Fruit fly (Drosophila melanogaster) whole organism, pupa: Measurements from ENCODE around the gene CG31441.

Experiments used
- CG10348 ChIP-seq: fragments of 200-800 bp; sonication (Bioruptor generic); IDR thresholded peaks from 2 replicates; pipeline ENCODE4 v1.3.6; 2022; ENCODE audit warnings: missing biosample characterization, missing genetic modification characterization
- CG12605 ChIP-seq: fragments of 200-800 bp; sonication (Bioruptor generic); IDR thresholded peaks from 2 replicates; pipeline ENCODE4 v1.3.6; 2022; ENCODE audit warnings: missing biosample characterization, missing genetic modification characterization
- CG13204 ChIP-seq: fragments of 200-800 bp; sonication (Bioruptor generic); optimal IDR thresholded peaks from 2 replicates; lab custom pipeline; 2018; ENCODE audit warnings: missing biosample characterization, mild to moderate bottlenecking, missing genetic modification characterization, moderate library complexity
- CG14655 ChIP-seq: fragments of 200-800 bp; sonication (Bioruptor generic); optimal IDR thresholded peaks from 3 replicates; lab custom pipeline; 2017; ENCODE audit warnings: mild to moderate bottlenecking, missing biosample characterization, missing genetic modification reagents, missing genetic modification characterization
- CG15710 ChIP-seq: fragments of 200-800 bp; sonication (Bioruptor generic); optimal IDR thresholded peaks from 2 replicates; lab custom pipeline; 2018; ENCODE audit warnings: missing biosample characterization, mild to moderate bottlenecking, missing genetic modification characterization, moderate library complexity
- CG17806 ChIP-seq: fragments of 200-800 bp; sonication (Bioruptor generic); optimal IDR thresholded peaks from 2 replicates; lab custom pipeline; 2018; ENCODE audit warnings: missing biosample characterization, mild to moderate bottlenecking, missing genetic modification characterization, moderate library complexity
- CG32121 ChIP-seq: fragments of 200-800 bp; sonication (Bioruptor generic); IDR thresholded peaks from 2 replicates; pipeline ENCODE4 v1.3.6; 2022; ENCODE audit warnings: missing biosample characterization, missing genetic modification characterization
- CG34367 ChIP-seq: fragments of 200-800 bp; sonication (Bioruptor generic); optimal IDR thresholded peaks from 2 replicates; lab custom pipeline; 2018; ENCODE audit warnings: missing biosample characterization, mild to moderate bottlenecking, missing genetic modification characterization
- CG4496 ChIP-seq: fragments of 200-800 bp; sonication (Bioruptor generic); IDR thresholded peaks from 3 replicates; pipeline ENCODE4 v1.3.6; 2022; ENCODE audit warnings: missing biosample characterization, missing genetic modification characterization
- CG8159 ChIP-seq: fragments of 200-800 bp; sonication (Bioruptor generic); optimal IDR thresholded peaks from 3 replicates; lab custom pipeline; 2018; ENCODE audit warnings: missing biosample characterization, mild to moderate bottlenecking, missing genetic modification characterization, moderate library complexity
- CG8301 ChIP-seq: fragments of 200-800 bp; sonication (Bioruptor generic); optimal IDR thresholded peaks from 2 replicates; lab custom pipeline; 2018; ENCODE audit warnings: missing biosample characterization, mild to moderate bottlenecking, missing genetic modification characterization
- CG9948 ChIP-seq: fragments of 200-800 bp; sonication (Bioruptor generic); optimal IDR thresholded peaks from 2 replicates; lab custom pipeline; 2018; ENCODE audit warnings: missing biosample characterization, mild to moderate bottlenecking, missing genetic modification characterization, moderate library complexity
- D1 ChIP-seq: fragments of 200-800 bp; sonication (Bioruptor generic); optimal IDR thresholded peaks from 2 replicates; lab custom pipeline; 2018; ENCODE audit warnings: missing biosample characterization, mild to moderate bottlenecking, missing genetic modification characterization, moderate library complexity
- EcR ChIP-seq: fragments of 200-800 bp; sonication (Bioruptor generic); optimal IDR thresholded peaks from 3 replicates; lab custom pipeline; 2019; ENCODE audit warnings: missing biosample characterization, missing genetic modification characterization, mild to moderate bottlenecking, moderate library complexity, missing genetic modification reagents
- Ets98B ChIP-seq: fragments of 200-800 bp; sonication (Bioruptor generic); IDR thresholded peaks from 2 replicates; pipeline ENCODE4 v1.3.6; 2022; ENCODE audit warnings: missing biosample characterization, missing genetic modification characterization
- Pif1A ChIP-seq: fragments of 200-800 bp; sonication (Bioruptor generic); optimal IDR thresholded peaks from 3 replicates; lab custom pipeline; 2016; ENCODE audit warnings: missing biosample characterization, missing genetic modification characterization
- Pif1B ChIP-seq: fragments of 200-800 bp; sonication (Bioruptor generic); optimal IDR thresholded peaks from 3 replicates; lab custom pipeline; 2016; ENCODE audit warnings: missing biosample characterization, missing genetic modification characterization
- Snoo ChIP-seq: fragments of 200-800 bp; sonication (Bioruptor generic); optimal IDR thresholded peaks from 3 replicates; lab custom pipeline; 2017; ENCODE audit warnings: missing biosample characterization, mild to moderate bottlenecking, missing genetic modification characterization, inconsistent platforms
- fd96Ca ChIP-seq: fragments of 200-800 bp; sonication (Bioruptor generic); IDR thresholded peaks from 3 replicates; pipeline ENCODE4 v1.3.6; 2022; ENCODE audit warnings: missing biosample characterization, missing genetic modification characterization
- gl ChIP-seq: fragments of 200-800 bp; sonication (Bioruptor generic); optimal IDR thresholded peaks from 2 replicates; lab custom pipeline; 2018; ENCODE audit warnings: missing biosample characterization, mild to moderate bottlenecking, missing genetic modification characterization
- rn ChIP-seq: fragments of 200-800 bp; sonication (Bioruptor generic); IDR thresholded peaks from 2 replicates; pipeline ENCODE4 v1.3.6; 2022; ENCODE audit warnings: missing biosample characterization, missing genetic modification characterization

CG31441 gene

DNA sequence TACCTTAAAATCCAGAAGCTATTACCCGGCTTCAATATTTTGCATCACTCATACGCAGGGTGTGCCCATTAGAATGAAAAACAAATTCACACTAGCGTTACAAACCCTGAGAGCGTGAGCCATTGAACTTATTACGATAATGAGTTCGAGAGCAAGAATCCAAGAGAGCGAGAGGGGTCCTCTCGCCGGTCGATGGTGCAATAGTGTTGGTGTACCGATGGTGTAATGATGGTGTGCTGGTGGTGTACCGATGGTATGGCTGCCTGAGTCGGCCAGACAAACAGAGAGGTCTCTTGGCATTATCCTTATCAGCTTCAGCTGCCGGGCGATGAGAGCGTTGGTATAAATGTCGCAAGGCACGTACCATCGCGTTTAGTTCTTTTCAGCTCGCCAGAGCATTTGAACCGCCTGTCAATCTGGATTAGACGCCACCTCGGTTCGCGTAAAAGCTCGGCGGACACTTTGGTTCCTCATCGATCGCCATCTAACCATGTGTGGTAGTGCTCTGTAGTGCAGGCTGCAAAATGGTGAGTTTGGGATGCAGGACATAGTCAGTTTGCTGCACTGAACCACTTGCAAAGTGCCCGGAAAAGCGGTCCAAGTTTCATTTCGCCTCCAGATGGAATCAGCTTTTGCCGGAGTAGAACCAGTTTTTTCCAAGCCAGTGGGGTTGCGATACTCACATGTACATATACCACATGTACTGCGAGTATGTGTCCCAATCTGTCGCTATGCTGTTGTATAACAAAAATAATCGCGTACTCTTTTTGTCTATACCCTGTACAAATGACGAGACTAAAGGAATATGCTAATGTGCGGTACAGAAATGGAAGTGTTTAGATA lies 35.8 kb upstream of the CG31441 start:
- TF ChIP-seq EcR (GFP tag; lab: Kevin White, UChicago) = peak; percentile 94
- no peak for TF ChIP-seq CG10348

DNA sequence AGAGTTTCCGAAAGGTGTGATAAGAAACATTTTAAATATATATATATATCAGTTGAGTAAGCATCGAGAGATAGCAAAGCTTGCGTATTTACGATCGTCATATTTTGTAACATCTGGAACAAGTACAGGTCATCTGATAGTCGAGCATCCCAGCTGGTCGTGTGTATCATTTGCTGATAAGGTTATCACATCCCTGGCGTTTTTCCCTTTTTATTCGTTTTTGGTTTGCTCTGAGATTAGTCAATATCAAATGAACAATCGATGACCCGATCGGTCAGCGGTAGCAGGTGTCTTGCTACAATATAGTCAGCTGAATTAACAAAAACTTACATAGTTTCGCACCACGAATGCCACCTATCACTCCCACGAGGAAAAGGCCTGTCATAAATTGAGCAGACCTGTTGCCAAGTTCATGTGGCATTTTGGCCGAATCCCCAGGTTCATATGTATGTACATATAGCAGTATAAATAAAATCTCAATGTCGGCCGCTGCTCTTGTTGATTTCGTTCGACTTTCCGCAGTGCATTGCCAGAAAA lies 35.1 kb upstream of the CG31441 start:
- peak; percentile 62 for TF ChIP-seq Snoo (tag; lab: Kevin White, UChicago)
- no peak for TF ChIP-seq EcR (GFP tag; lab: Kevin White, UChicago)
- peak; percentile 50 for TF ChIP-seq CG9948 (tag; lab: Kevin White, UChicago)
- no peak for TF ChIP-seq rn (GFP tag; lab: Robert Waterston, UW)
- peak; percentile 65; the same call in 2 of the 3 replicates for TF ChIP-seq CG4496 (GFP tag; lab: Robert Waterston, UW)
- peak; percentile 81 for TF ChIP-seq Pif1A (GFP tag; lab: Kevin White, UChicago)
- peak; percentile 67 for TF ChIP-seq CG32121
- peak; percentile 49 for TF ChIP-seq CG15710
- TF ChIP-seq CG12605 (GFP tag; lab: Robert Waterston, UW) = no peak
- peak; percentile 64 for TF ChIP-seq CG17806 (tag; lab: Kevin White, UChicago)
- TF ChIP-seq CG34367 (tag; lab: Kevin White, UChicago) = peak; percentile 24
- no peak for TF ChIP-seq CG13204 (GFP tag; lab: Kevin White, UChicago)
- TF ChIP-seq CG8301 (tag; lab: Kevin White, UChicago) = peak; percentile 57
- TF ChIP-seq Pif1B (GFP tag; lab: Kevin White, UChicago) = peak; percentile 80
- TF ChIP-seq gl = no peak
- TF ChIP-seq CG10348 = no peak
- no peak for TF ChIP-seq D1
- TF ChIP-seq CG14655 (GFP tag; lab: Kevin White, UChicago) = peak; percentile 67
- TF ChIP-seq fd96Ca (GFP tag; lab: Robert Waterston, UW) = peak; percentile 71; the same call in 2 of the 3 replicates
- TF ChIP-seq CG8159 (tag; lab: Kevin White, UChicago) = peak; percentile 67
- peak; percentile 57; the same call in 1 of the 2 replicates for TF ChIP-seq Ets98B

DNA sequence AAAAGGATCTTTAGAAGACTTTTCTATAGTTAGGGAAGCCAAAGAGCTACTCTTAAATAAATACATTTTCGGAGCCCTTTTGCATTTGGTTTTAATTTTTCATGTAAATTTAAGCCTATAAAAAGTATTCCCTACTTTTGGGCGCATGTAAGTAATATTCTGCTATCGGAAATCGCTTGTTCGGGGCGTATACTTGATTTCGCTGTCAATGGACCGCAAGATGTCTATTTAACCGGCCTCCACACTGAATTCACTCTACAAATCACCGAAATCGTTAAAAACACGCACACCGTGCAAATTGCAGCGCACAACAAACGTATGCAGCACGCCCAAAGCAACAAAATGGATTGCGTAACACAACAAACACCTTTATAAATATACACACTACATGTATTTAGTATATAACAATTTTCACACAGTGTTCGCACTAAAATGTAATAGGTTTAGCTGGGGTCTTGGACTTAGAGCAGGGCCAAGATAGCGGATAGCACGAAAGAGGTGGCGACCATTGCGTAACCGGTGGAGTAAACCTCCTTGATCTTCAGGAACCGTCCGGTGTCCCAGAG lies 27.2 kb upstream of the CG31441 start:
- TF ChIP-seq CG32121 (no peak), EcR (GFP tag; lab: Kevin White, UChicago) (peak; percentile 42), CG17806 (tag; lab: Kevin White, UChicago) (no peak), CG4496 (GFP tag; lab: Robert Waterston, UW) (no peak), Ets98B (no peak)
- TF ChIP-seq, all 21 proteins: peak for 1

DNA sequence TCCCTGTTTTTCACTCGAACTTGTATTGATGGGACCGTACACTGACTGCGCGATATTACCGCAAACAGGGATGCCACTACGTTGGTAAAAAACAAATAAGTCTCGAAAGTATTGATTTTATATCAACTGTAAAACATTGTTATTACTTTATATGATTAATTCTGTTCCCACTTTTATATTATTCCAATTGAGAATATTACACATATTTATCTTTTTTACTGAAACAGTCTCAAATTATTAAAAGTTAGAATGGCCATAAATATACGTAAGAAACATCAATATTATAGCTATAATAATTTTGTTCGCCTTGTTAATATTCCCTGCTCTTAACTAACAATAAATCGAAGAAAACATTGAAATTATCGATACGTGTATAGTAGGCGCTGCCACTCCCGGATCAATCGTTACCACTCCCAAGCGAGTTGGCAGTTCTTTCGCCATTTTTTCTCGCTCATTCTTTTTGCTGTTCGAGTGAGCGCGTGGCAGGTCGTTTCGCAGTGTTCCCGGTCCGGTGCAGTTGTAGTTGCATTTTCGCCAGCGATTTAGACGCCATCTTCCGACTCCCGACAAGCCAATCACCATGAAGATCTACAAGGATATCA lies 26.2 kb upstream of the CG31441 start, which contains the start of the genes SdhC and Tctp:
Gene SdhC (minus strand): TSS at position 49 of the 602 bp plus-strand sequence.
Gene Tctp (plus strand): TSS at position 447 of the 602 bp plus-strand sequence.
- TF ChIP-seq Snoo (tag; lab: Kevin White, UChicago) (peak; percentile 4), CG12605 (GFP tag; lab: Robert Waterston, UW) (no peak), fd96Ca (GFP tag; lab: Robert Waterston, UW) (no peak), rn (GFP tag; lab: Robert Waterston, UW) (no peak), CG10348 (no peak), CG17806 (tag; lab: Kevin White, UChicago) (no peak), D1 (no peak), CG34367 (tag; lab: Kevin White, UChicago) (peak; percentile 4), Pif1B (GFP tag; lab: Kevin White, UChicago) (peak; percentile 14), Ets98B (peak; percentile 36), CG8159 (tag; lab: Kevin White, UChicago) (peak; percentile 47), Pif1A (GFP tag; lab: Kevin White, UChicago) (peak; percentile 52), CG13204 (GFP tag; lab: Kevin White, UChicago) (no peak), CG8301 (tag; lab: Kevin White, UChicago) (peak; percentile 15), CG9948 (tag; lab: Kevin White, UChicago) (peak; percentile 3), CG32121 (no peak), CG15710 (peak; percentile 18), CG14655 (GFP tag; lab: Kevin White, UChicago) (no peak), CG4496 (GFP tag; lab: Robert Waterston, UW) (no peak), EcR (GFP tag; lab: Kevin White, UChicago) (no peak), gl (no peak)

DNA sequence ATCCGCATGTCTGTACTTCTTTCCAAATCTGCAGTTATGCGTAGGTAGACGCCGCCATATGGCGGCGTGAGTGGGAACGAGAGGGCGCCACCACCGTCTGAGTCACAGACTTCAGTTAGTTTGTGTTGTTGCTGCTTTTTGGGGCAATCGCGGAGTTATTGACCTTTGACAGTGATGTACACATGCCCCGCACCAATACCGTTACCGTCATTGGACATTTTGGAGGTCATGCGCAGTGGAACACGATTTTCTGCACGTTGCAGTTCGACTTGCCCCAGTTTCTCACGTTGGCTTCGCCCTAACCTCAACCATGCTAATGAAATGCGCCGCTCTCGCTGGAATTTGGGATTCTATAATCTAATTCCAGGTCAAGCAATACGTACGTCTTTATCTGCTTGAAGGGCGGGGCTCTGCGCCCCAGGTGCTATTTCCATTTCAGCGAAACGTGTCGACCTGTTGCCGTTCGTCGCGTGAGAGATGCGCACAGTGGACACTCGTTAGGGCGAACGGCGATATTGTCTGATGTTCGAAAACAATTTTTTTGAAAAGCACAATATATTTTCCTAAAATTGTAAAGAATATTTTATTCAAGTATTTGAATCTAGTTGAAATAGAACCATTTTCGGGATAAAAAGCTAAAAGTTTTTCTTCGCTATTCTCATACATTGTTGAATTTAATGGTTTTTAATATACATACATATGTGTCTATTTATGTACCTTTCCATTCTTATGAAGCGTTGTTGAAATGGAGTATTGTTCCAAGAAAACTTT lies 24.6 kb upstream of the CG31441 start:
- peak; percentile 78 for TF ChIP-seq CG12605 (GFP tag; lab: Robert Waterston, UW)
- peak; percentile 44 for TF ChIP-seq CG9948 (tag; lab: Kevin White, UChicago)
- peak; percentile 95 for TF ChIP-seq EcR (GFP tag; lab: Kevin White, UChicago)
- TF ChIP-seq CG14655 (GFP tag; lab: Kevin White, UChicago) = no peak
- TF ChIP-seq CG8159 (tag; lab: Kevin White, UChicago) = peak; percentile 58
- TF ChIP-seq Pif1B (GFP tag; lab: Kevin White, UChicago) = peak; percentile 41
- TF ChIP-seq fd96Ca (GFP tag; lab: Robert Waterston, UW) = no peak; the same call in 2 of the 3 replicates
- TF ChIP-seq Ets98B = peak; percentile 62
- peak; percentile 29 for TF ChIP-seq CG34367 (tag; lab: Kevin White, UChicago)
- peak; percentile 73 for TF ChIP-seq CG32121
- TF ChIP-seq Snoo (tag; lab: Kevin White, UChicago) = peak; percentile 56
- peak; percentile 59 for TF ChIP-seq CG8301 (tag; lab: Kevin White, UChicago)
- peak; percentile 27; the same call in 1 of the 2 replicates for TF ChIP-seq rn (GFP tag; lab: Robert Waterston, UW)
- TF ChIP-seq CG13204 (GFP tag; lab: Kevin White, UChicago) = no peak
- peak; percentile 65; the same call in 2 of the 3 replicates for TF ChIP-seq CG4496 (GFP tag; lab: Robert Waterston, UW)
- peak; percentile 61 for TF ChIP-seq CG17806 (tag; lab: Kevin White, UChicago)
- TF ChIP-seq Pif1A (GFP tag; lab: Kevin White, UChicago) = peak; percentile 66
- TF ChIP-seq CG15710 = peak; percentile 58
- no peak for TF ChIP-seq gl
